Fruit fly (Drosophila melanogaster): Measurements from ENCODE around the gene CG34447.

CG34447 gene

dm6 chr2L:2373818-2374746, 45.7 kb downstream of the CG34447 start, which contains the start of the genes CG3609 and CG15390 (continued):
- TF ChIP-seq CG3726 (GFP tag; IDR thresholded peaks at IDR 0.05) = 0 out of 3 replicates have a peak, but pooled peaks have one; percentile 17
- peak; percentile 69 for TF ChIP-seq wek (GFP tag; optimal IDR thresholded peaks at IDR 0.05)
- TF ChIP-seq CG11456 (GFP tag; IDR thresholded peaks at IDR 0.05) = peak; percentile 96
- peak; percentile 61 for TF ChIP-seq CG18262 (tag; optimal IDR thresholded peaks at IDR 0.05)
- no peak for TF ChIP-seq Dip2 (GFP tag; IDR thresholded peaks at IDR 0.05)
- TF ChIP-seq ssp (GFP tag; IDR thresholded peaks at IDR 0.05) = no peak
- no peak for TF ChIP-seq eve (GFP tag; optimal IDR thresholded peaks at IDR 0.05)
- peak; percentile 87 for TF ChIP-seq HmgZ (tag; optimal IDR thresholded peaks at IDR 0.05)
- TF ChIP-seq CoRest (tag; optimal IDR thresholded peaks at IDR 0.05) = peak; percentile 62
- TF ChIP-seq Doc2 (GFP tag; IDR thresholded peaks at IDR 0.05) = no peak
- peak; percentile 3 for TF ChIP-seq sima (GFP tag; optimal IDR thresholded peaks at IDR 0.05)
- TF ChIP-seq fd102C (GFP tag; optimal IDR thresholded peaks at IDR 0.05) = no peak
- peak; percentile 61 for TF ChIP-seq CG15696 (tag; optimal IDR thresholded peaks at IDR 0.05)
- TF ChIP-seq CG11696 (GFP tag; IDR thresholded peaks at IDR 0.05) = peak; percentile 42; the same call in 1 of the 2 replicates
- peak; percentile 94 for TF ChIP-seq CG12769 (tag; optimal IDR thresholded peaks at IDR 0.05)
- no peak for TF ChIP-seq ro (GFP tag; IDR thresholded peaks at IDR 0.05)
- peak; percentile 59 for TF ChIP-seq CG3065 (GFP tag; optimal IDR thresholded peaks at IDR 0.05)
- TF ChIP-seq z (GFP tag; IDR thresholded peaks at IDR 0.05) = 0 out of 3 replicates have a peak, but pooled peaks have one; percentile 11
- peak; percentile 83 for TF ChIP-seq CG11247 (GFP tag; IDR thresholded peaks at IDR 0.05)
- peak; percentile 1 for TF ChIP-seq CG10654 (GFP tag; optimal IDR thresholded peaks at IDR 0.05)
- TF ChIP-seq CTCF (GFP tag; optimal IDR thresholded peaks at IDR 0.05) = no peak
- no peak for TF ChIP-seq prd (optimal IDR thresholded peaks at IDR 0.05)
- TF ChIP-seq prd (GFP tag; IDR thresholded peaks at IDR 0.05) = peak; percentile 86
- peak; percentile 92 for TF ChIP-seq shn (GFP tag; optimal IDR thresholded peaks at IDR 0.05)
- no peak for TF ChIP-seq nau (GFP tag; optimal IDR thresholded peaks at IDR 0.05)
- TF ChIP-seq Gsc (GFP tag; IDR thresholded peaks at IDR 0.05) = no peak
- TF ChIP-seq CG17186 (GFP tag; optimal IDR thresholded peaks at IDR 0.05) = peak; percentile 35
- TF ChIP-seq Optix (GFP tag; IDR thresholded peaks at IDR 0.05) = peak; percentile 64; the same call in 2 of the 3 replicates
- peak; percentile 65; the same call in 1 of the 3 replicates for TF ChIP-seq CG11093 (GFP tag; IDR thresholded peaks at IDR 0.05)
- peak; percentile 58 for TF ChIP-seq oc (tag; optimal IDR thresholded peaks at IDR 0.05)
- TF ChIP-seq amos (GFP tag; IDR thresholded peaks at IDR 0.05; ENCODE audit: partially characterized antibody) = peak; percentile 40; the same call in 1 of the 2 replicates
- TF ChIP-seq Doc3 (GFP tag; IDR thresholded peaks at IDR 0.05; ENCODE audit: partially characterized antibody) = no peak
- peak; percentile 63 for TF ChIP-seq Poxn (GFP tag; IDR thresholded peaks at IDR 0.05)
- TF ChIP-seq CG17359 (tag; optimal IDR thresholded peaks at IDR 0.05) = peak; percentile 62
- TF ChIP-seq sc (optimal IDR thresholded peaks at IDR 0.05) = no peak
- TF ChIP-seq sc (GFP tag; optimal IDR thresholded peaks at IDR 0.05) = no peak
- TF ChIP-seq Side (GFP tag; optimal IDR thresholded peaks at IDR 0.05) = peak; percentile 85
- TF ChIP-seq ERR (GFP tag; optimal IDR thresholded peaks at IDR 0.05) = peak; percentile 91
- peak; percentile 75 for TF ChIP-seq zen (tag; optimal IDR thresholded peaks at IDR 0.05)
- TF ChIP-seq CG7987 (GFP tag; optimal IDR thresholded peaks at IDR 0.05) = peak; percentile 72
- TF ChIP-seq CG31365 (tag; optimal IDR thresholded peaks at IDR 0.05) = peak; percentile 69
- TF ChIP-seq gsb-n (tag; optimal IDR thresholded peaks at IDR 0.05) = peak; percentile 54
- 0 out of 2 replicates have a peak, but pooled peaks have one; percentile 9 for TF ChIP-seq CG43689 (GFP tag; IDR thresholded peaks at IDR 0.05)
- peak; percentile 69 for TF ChIP-seq CG10147 (GFP tag; optimal IDR thresholded peaks at IDR 0.05)
- TF ChIP-seq CG2202 (tag; optimal IDR thresholded peaks at IDR 0.05) = peak; percentile 28
- TF ChIP-seq CG34422 (GFP tag; IDR thresholded peaks at IDR 0.05) = peak; percentile 85
- peak; percentile 79 for TF ChIP-seq H2.0 (GFP tag; IDR thresholded peaks at IDR 0.05)
- peak; percentile 46 for TF ChIP-seq phol (tag; optimal IDR thresholded peaks at IDR 0.05)
- peak; percentile 55 for TF ChIP-seq twi (tag; optimal IDR thresholded peaks at IDR 0.05)
- TF ChIP-seq cas (GFP tag; IDR thresholded peaks at IDR 0.05) = peak; percentile 47; the same call in 1 of the 2 replicates

Data from whole organism, embryonic.